Fruit fly (Drosophila melanogaster) whole organism, embryonic: ENCODE results near the gene Calr.
A peak's percentile ranks its signal among the peaks of the same experiment; 100 is the strongest.

Experiments used
- Atf3 ChIP-seq: fragments of 200-800 bp; sonication (Bioruptor generic); optimal IDR thresholded peaks from 3 replicates; lab custom pipeline; 2016; ENCODE audit warnings: missing biosample characterization, missing genetic modification characterization
- Bdp1 ChIP-seq: fragments of 200-800 bp; sonication (Bioruptor generic); optimal IDR thresholded peaks from 3 replicates; lab custom pipeline; 2016; ENCODE audit warnings: missing biosample characterization, missing genetic modification characterization
- BtbVII ChIP-seq: fragments of 200-800 bp; sonication (Bioruptor generic); optimal IDR thresholded peaks from 3 replicates; lab custom pipeline; 2017; ENCODE audit warnings: missing biosample characterization, mild to moderate bottlenecking, missing genetic modification characterization
- CG10209 ChIP-seq: fragments of 200-800 bp; sonication (Bioruptor generic); optimal IDR thresholded peaks from 3 replicates; lab custom pipeline; 2017; ENCODE audit warnings: missing biosample characterization, mild to moderate bottlenecking, missing genetic modification characterization, missing genetic modification reagents
- CG10366 ChIP-seq: fragments of 200-800 bp; sonication (Bioruptor generic); IDR thresholded peaks from 2 replicates; pipeline ENCODE4 v1.3.6; 2022; ENCODE audit warnings: missing biosample characterization, missing genetic modification characterization
- CG12071 ChIP-seq: fragments of 200-800 bp; sonication (Bioruptor generic); optimal IDR thresholded peaks from 3 replicates; lab custom pipeline; 2018; ENCODE audit warnings: missing biosample characterization, mild to moderate bottlenecking, missing genetic modification characterization
- CG14050 ChIP-seq: fragments of 200-800 bp; sonication (Bioruptor generic); IDR thresholded peaks from 3 replicates; pipeline ENCODE4 v1.3.6; 2022; ENCODE audit warnings: missing biosample characterization, missing genetic modification characterization
- CG14667 ChIP-seq: fragments of 200-800 bp; sonication (Bioruptor generic); IDR thresholded peaks from 2 replicates; pipeline ENCODE4 v1.3.6; 2022; ENCODE audit warnings: missing biosample characterization, missing genetic modification characterization
- CG15479 ChIP-seq: fragments of 200-800 bp; sonication (Bioruptor generic); optimal IDR thresholded peaks from 3 replicates; lab custom pipeline; 2019; ENCODE audit warnings: missing biosample characterization, mild to moderate bottlenecking, missing genetic modification characterization, moderate library complexity
- CG1603 ChIP-seq: fragments of 200-800 bp; sonication (Bioruptor generic); optimal IDR thresholded peaks from 2 replicates; lab custom pipeline; 2019; ENCODE audit warnings: missing biosample characterization, mild to moderate bottlenecking, missing genetic modification characterization, moderate library complexity
- CG16863 ChIP-seq: fragments of 200-800 bp; sonication (Bioruptor generic); optimal IDR thresholded peaks from 3 replicates; lab custom pipeline; 2016; ENCODE audit warnings: missing biosample characterization, missing genetic modification characterization
- CG1792 ChIP-seq: fragments of 200-800 bp; sonication (Bioruptor generic); optimal IDR thresholded peaks from 2 replicates; lab custom pipeline; 2016; ENCODE audit warnings: missing biosample characterization, missing genetic modification characterization
- CG2120 ChIP-seq: fragments of 200-800 bp; sonication (Bioruptor generic); optimal IDR thresholded peaks from 3 replicates; lab custom pipeline; 2016; ENCODE audit warnings: missing biosample characterization, missing genetic modification characterization
- CG3281 ChIP-seq: fragments of 200-800 bp; sonication (Bioruptor generic); optimal IDR thresholded peaks from 3 replicates; lab custom pipeline; 2017; ENCODE audit warnings: missing biosample characterization, mild to moderate bottlenecking, missing genetic modification characterization
- CG33557 ChIP-seq: fragments of 200-800 bp; sonication (Bioruptor generic); optimal IDR thresholded peaks from 2 replicates; lab custom pipeline; 2019; ENCODE audit warnings: missing biosample characterization, mild to moderate bottlenecking, missing genetic modification characterization, moderate library complexity
- CG3847 ChIP-seq: fragments of 200-800 bp; sonication (Bioruptor generic); IDR thresholded peaks from 2 replicates; pipeline ENCODE4 v1.3.6; 2022; ENCODE audit warnings: missing biosample characterization, missing genetic modification characterization
- CG4854 ChIP-seq: fragments of 200-800 bp; sonication (Bioruptor generic); optimal IDR thresholded peaks from 2 replicates; lab custom pipeline; 2016; ENCODE audit warnings: missing biosample characterization, missing genetic modification characterization, inconsistent platforms
- CG5245 ChIP-seq: fragments of 200-800 bp; sonication (Bioruptor generic); optimal IDR thresholded peaks from 3 replicates; lab custom pipeline; 2016; ENCODE audit warnings: missing biosample characterization, missing genetic modification characterization
- CG6689 ChIP-seq: fragments of 200-800 bp; sonication (Bioruptor generic); IDR thresholded peaks from 2 replicates; pipeline ENCODE4 v1.3.6; 2022; ENCODE audit warnings: missing biosample characterization, missing genetic modification characterization
- CG8388 ChIP-seq: fragments of 200-800 bp; sonication (Bioruptor generic); optimal IDR thresholded peaks from 2 replicates; lab custom pipeline; 2019; ENCODE audit warnings: missing biosample characterization, mild to moderate bottlenecking, missing genetic modification characterization, moderate library complexity
- Dbx ChIP-seq: fragments of 200-800 bp; sonication (Bioruptor generic); IDR thresholded peaks from 3 replicates; pipeline ENCODE4 v1.3.6; 2022; ENCODE audit warnings: missing biosample characterization, missing genetic modification characterization
- Dref ChIP-seq: fragments of 200-800 bp; sonication (Bioruptor generic); IDR thresholded peaks from 2 replicates; pipeline ENCODE4 v1.3.6; 2022; ENCODE audit warnings: missing biosample characterization, missing genetic modification characterization
- Fer3 ChIP-seq: fragments of 200-800 bp; sonication (Bioruptor generic); optimal IDR thresholded peaks from 2 replicates; lab custom pipeline; 2018; ENCODE audit warnings: missing biosample characterization, mild to moderate bottlenecking, missing genetic modification characterization, moderate library complexity
- H15 ChIP-seq: fragments of 200-800 bp; sonication (Bioruptor generic); IDR thresholded peaks from 3 replicates; pipeline ENCODE4 v1.3.6; 2022; ENCODE audit warnings: missing biosample characterization, missing genetic modification characterization
- HLH3B ChIP-seq: fragments of 200-800 bp; sonication (Bioruptor generic); IDR thresholded peaks from 2 replicates; pipeline ENCODE4 v1.3.6; 2022; ENCODE audit warnings: missing biosample characterization, missing genetic modification characterization
- NFAT ChIP-seq: fragments of 200-800 bp; sonication (Bioruptor generic); IDR thresholded peaks from 2 replicates; pipeline ENCODE4 v1.3.6; 2022; ENCODE audit warnings: missing biosample characterization, missing genetic modification characterization
- Poxn ChIP-seq: fragments of 200-800 bp; sonication (Bioruptor generic); IDR thresholded peaks from 2 replicates; pipeline ENCODE4 v1.3.6; 2022; ENCODE audit warnings: missing biosample characterization, missing genetic modification characterization
- Xbp1 ChIP-seq: fragments of 200-800 bp; sonication (Bioruptor generic); optimal IDR thresholded peaks from 3 replicates; lab custom pipeline; 2016; ENCODE audit warnings: missing biosample characterization, mild to moderate bottlenecking, missing genetic modification characterization
- ac ChIP-seq: fragments of 200-800 bp; sonication (Bioruptor generic); optimal IDR thresholded peaks from 3 replicates; lab custom pipeline; 2017; ENCODE audit warnings: missing biosample characterization, mild to moderate bottlenecking, missing genetic modification characterization
- aop ChIP-seq: fragments of 200-800 bp; sonication (Bioruptor generic); IDR thresholded peaks from 2 replicates; pipeline ENCODE4 v1.3.6; 2022; ENCODE audit warnings: missing biosample characterization, missing genetic modification characterization
- bigmax ChIP-seq: fragments of 200-800 bp; sonication (Bioruptor generic); optimal IDR thresholded peaks from 2 replicates; lab custom pipeline; 2018; ENCODE audit warnings: missing biosample characterization, mild to moderate bottlenecking, missing genetic modification characterization
- cas ChIP-seq: fragments of 200-800 bp; sonication (Bioruptor generic); IDR thresholded peaks from 2 replicates; pipeline ENCODE4 v1.3.6; 2022; ENCODE audit warnings: missing biosample characterization, missing genetic modification characterization
- caup ChIP-seq: fragments of 200-800 bp; sonication (Bioruptor generic); optimal IDR thresholded peaks from 3 replicates; lab custom pipeline; 2017; ENCODE audit warnings: missing biosample characterization, mild to moderate bottlenecking, missing genetic modification characterization, moderate library complexity; ENCODE audit not compliant: severe bottlenecking
- cg ChIP-seq: fragments of 200-800 bp; sonication (Bioruptor generic); optimal IDR thresholded peaks from 3 replicates; lab custom pipeline; 2019; ENCODE audit warnings: missing biosample characterization, mild to moderate bottlenecking, missing genetic modification characterization, moderate library complexity
- dmrt11E ChIP-seq: fragments of 200-800 bp; sonication (Bioruptor generic); optimal IDR thresholded peaks from 3 replicates; lab custom pipeline; 2018; ENCODE audit warnings: missing biosample characterization, mild to moderate bottlenecking, missing genetic modification characterization, moderate library complexity
- esg ChIP-seq: fragments of 200-800 bp; sonication (Bioruptor generic); conservative IDR thresholded peaks from 2 replicates; pipeline ENCODE4 v1.3.6; 2022; ENCODE audit warnings: missing biosample characterization, missing genetic modification characterization
- gfzf ChIP-seq: fragments of 200-800 bp; sonication (Bioruptor generic); optimal IDR thresholded peaks from 2 replicates; lab custom pipeline; 2016; ENCODE audit warnings: missing biosample characterization, mild to moderate bottlenecking, missing genetic modification characterization, moderate library complexity
- gsb ChIP-seq: fragments of 200-800 bp; sonication (Bioruptor generic); IDR thresholded peaks from 2 replicates; pipeline ENCODE4 v1.3.6; 2022; ENCODE audit warnings: missing biosample characterization, missing genetic modification characterization
- hb ChIP-seq: fragments of 200-800 bp; sonication (Bioruptor generic); IDR thresholded peaks from 3 replicates; pipeline ENCODE4 v1.3.6; 2022; ENCODE audit warnings: missing biosample characterization, missing genetic modification characterization; ENCODE audit not compliant: partially characterized antibody
- hth ChIP-seq: fragments of >200 bp; optimal IDR thresholded peaks from 2 replicates; lab custom pipeline; 2017; ENCODE audit warnings: inconsistent platforms
- ind ChIP-seq: fragments of 200-800 bp; sonication (Bioruptor generic); optimal IDR thresholded peaks from 3 replicates; lab custom pipeline; 2016; ENCODE audit warnings: missing biosample characterization, missing genetic modification characterization
- ken ChIP-seq: fragments of 200-800 bp; sonication (Bioruptor generic); IDR thresholded peaks from 3 replicates; pipeline ENCODE4 v1.3.6; 2022; ENCODE audit warnings: missing biosample characterization, missing genetic modification characterization
- kni ChIP-seq: fragments of 200-800 bp; sonication (Bioruptor generic); optimal IDR thresholded peaks from 3 replicates; lab custom pipeline; 2017; ENCODE audit warnings: mild to moderate bottlenecking, missing biosample characterization, missing genetic modification reagents, missing genetic modification characterization
- lilli ChIP-seq: fragments of 200-800 bp; sonication (Bioruptor generic); optimal IDR thresholded peaks from 3 replicates; lab custom pipeline; 2016; ENCODE audit warnings: missing biosample characterization, missing genetic modification characterization
- mirr ChIP-seq: fragments of 200-800 bp; sonication (Bioruptor generic); optimal IDR thresholded peaks from 3 replicates; lab custom pipeline; 2018; ENCODE audit warnings: missing biosample characterization, mild to moderate bottlenecking, missing genetic modification characterization
- ro ChIP-seq: fragments of 200-800 bp; sonication (Bioruptor generic); IDR thresholded peaks from 2 replicates; pipeline ENCODE4 v1.3.6; 2022; ENCODE audit warnings: missing biosample characterization, missing genetic modification characterization
- salm ChIP-seq: fragments of 200-800 bp; sonication (Bioruptor generic); optimal IDR thresholded peaks from 2 replicates; lab custom pipeline; 2018; ENCODE audit warnings: missing biosample characterization, mild to moderate bottlenecking, missing genetic modification characterization
- slou ChIP-seq: fragments of 200-800 bp; sonication (Bioruptor generic); optimal IDR thresholded peaks from 3 replicates; lab custom pipeline; 2016; ENCODE audit warnings: missing biosample characterization, missing genetic modification characterization
- sna ChIP-seq: fragments of 200-800 bp; sonication (Bioruptor generic); IDR thresholded peaks from 2 replicates; pipeline ENCODE4 v1.3.6; 2022; ENCODE audit warnings: missing biosample characterization, missing genetic modification characterization; ENCODE audit not compliant: partially characterized antibody
- so ChIP-seq: fragments of 200-800 bp; sonication (Bioruptor generic); IDR thresholded peaks from 3 replicates; pipeline ENCODE4 v1.3.6; 2022; ENCODE audit warnings: missing biosample characterization, missing genetic modification characterization
- ttk ChIP-seq: fragments of 200-800 bp; sonication (Bioruptor generic); IDR thresholded peaks from 2 replicates; pipeline ENCODE4 v2.1.2; 2022; ENCODE audit warnings: missing biosample characterization, missing genetic modification characterization
- unc-4 ChIP-seq: fragments of 200-800 bp; sonication (Bioruptor generic); IDR thresholded peaks from 2 replicates; pipeline ENCODE4 v1.3.6; 2022; ENCODE audit warnings: missing biosample characterization, missing genetic modification characterization; ENCODE audit not compliant: partially characterized antibody
- z ChIP-seq: fragments of 200-800 bp; sonication (Bioruptor generic); IDR thresholded peaks from 3 replicates; pipeline ENCODE4 v1.3.6; 2022; ENCODE audit warnings: missing biosample characterization, missing genetic modification characterization

Gene Calr

dm6 chr3R:9605084-9605483 is 25.6 kb downstream of the Calr start (continued):
- no peak for TF ChIP-seq z (GFP tag; lab: Robert Waterston, UW)
- TF ChIP-seq ken: no peak
- TF ChIP-seq mirr: no peak
- TF ChIP-seq ttk (GFP tag; lab: Robert Waterston, UW): no peak
- TF ChIP-seq Poxn: no peak
- TF ChIP-seq ind: no peak
- peak; percentile 81 for TF ChIP-seq dmrt11E
- peak; percentile 45 for TF ChIP-seq CG5245 (GFP tag; lab: Kevin White, UChicago)
- TF ChIP-seq ro (GFP tag; lab: Robert Waterston, UW): no peak
- TF ChIP-seq CG4854: no peak
- no peak for TF ChIP-seq hb (GFP tag; lab: Robert Waterston, UW)
- no peak for TF ChIP-seq CG3281 (GFP tag; lab: Kevin White, UChicago)
- TF ChIP-seq Fer3 (tag; lab: Kevin White, UChicago): no peak
- no peak for TF ChIP-seq sna
- no peak for TF ChIP-seq CG12071 (GFP tag; lab: Kevin White, UChicago)
- TF ChIP-seq Bdp1 (GFP tag; lab: Kevin White, UChicago): no peak
- no peak for TF ChIP-seq unc-4 (GFP tag; lab: Robert Waterston, UW)
- TF ChIP-seq NFAT (GFP tag; lab: Robert Waterston, UW): no peak
- no peak for TF ChIP-seq gsb
- TF ChIP-seq Atf3 (GFP tag; lab: Kevin White, UChicago): no peak
- TF ChIP-seq bigmax (GFP tag; lab: Kevin White, UChicago): no peak
- no peak for TF ChIP-seq BtbVII
- TF ChIP-seq gfzf (GFP tag; lab: Kevin White, UChicago): no peak
- peak; percentile 12 for TF ChIP-seq ac (GFP tag; lab: Kevin White, UChicago)
- TF ChIP-seq CG1603 (tag; lab: Kevin White, UChicago): peak; percentile 77
- TF ChIP-seq CG2120 (GFP tag; lab: Kevin White, UChicago): no peak
- TF ChIP-seq Xbp1: peak; percentile 9
- TF ChIP-seq Dbx (GFP tag; lab: Robert Waterston, UW): no peak
- no peak for TF ChIP-seq aop (GFP tag; lab: Robert Waterston, UW)
- no peak for TF ChIP-seq CG10209 (GFP tag; lab: Kevin White, UChicago)
- no peak for TF ChIP-seq kni
- TF ChIP-seq CG3847 (GFP tag; lab: Robert Waterston, UW): no peak
- no peak for TF ChIP-seq CG10366 (GFP tag; lab: Robert Waterston, UW)
- no peak for TF ChIP-seq hth
- no peak for TF ChIP-seq CG14050
- TF ChIP-seq CG1792 (GFP tag; lab: Kevin White, UChicago): no peak
- peak; percentile 51 for TF ChIP-seq CG8388 (GFP tag; lab: Kevin White, UChicago)
- TF ChIP-seq H15 (GFP tag; lab: Robert Waterston, UW): 0 out of 3 replicates have a peak, but pooled peaks have one; percentile 36
- no peak for TF ChIP-seq salm (tag; lab: Kevin White, UChicago)
- no peak for TF ChIP-seq cg (GFP tag; lab: Kevin White, UChicago)
- no peak for TF ChIP-seq esg (GFP tag; lab: Robert Waterston, UW)
- TF ChIP-seq CG16863 (GFP tag; lab: Kevin White, UChicago): peak; percentile 23
- no peak for TF ChIP-seq CG15479 (GFP tag; lab: Kevin White, UChicago)
- no peak for TF ChIP-seq caup (GFP tag; lab: Kevin White, UChicago)
- peak; percentile 56 for TF ChIP-seq CG33557 (GFP tag; lab: Kevin White, UChicago)
- no peak for TF ChIP-seq Dref (GFP tag; lab: Robert Waterston, UW)
- TF ChIP-seq lilli (GFP tag; lab: Kevin White, UChicago): peak; percentile 34
- TF ChIP-seq slou: no peak
- no peak for TF ChIP-seq cas
- TF ChIP-seq HLH3B (GFP tag; lab: Robert Waterston, UW): no peak
- TF ChIP-seq CG6689 (GFP tag; lab: Robert Waterston, UW): peak; percentile 55; the same call in 1 of the 2 replicates
- no peak for TF ChIP-seq so
- TF ChIP-seq CG14667: peak; percentile 18; the same call in 1 of the 2 replicates
